Fruit fly (Drosophila melanogaster): ENCODE results near the gene moi.

The moi gene

dm6 chr3R:18220211-18220749, 35.0 kb upstream of the moi start, which contains the start of the genes CG7988 and CG7183 (continued):
- peak; percentile 98 for TF ChIP-seq CG8388 (GFP tag; optimal IDR thresholded peaks at IDR 0.05)
- TF ChIP-seq Bteb2 (GFP tag; optimal IDR thresholded peaks at IDR 0.05), result peak; percentile 97
- peak; percentile 96 for TF ChIP-seq tio (GFP tag; optimal IDR thresholded peaks at IDR 0.05)
- TF ChIP-seq Hmx (GFP tag; optimal IDR thresholded peaks at IDR 0.05), result peak; percentile 95
- TF ChIP-seq ase (GFP tag; IDR thresholded peaks at IDR 0.05), result peak; percentile 98
- peak; percentile 100 for TF ChIP-seq gem (tag; optimal IDR thresholded peaks at IDR 0.05)
- TF ChIP-seq zf30C (GFP tag; optimal IDR thresholded peaks at IDR 0.05), result peak; percentile 99
- peak; percentile 99 for TF ChIP-seq ro (GFP tag; IDR thresholded peaks at IDR 0.05)
- TF ChIP-seq gfzf (GFP tag; optimal IDR thresholded peaks at IDR 0.05), result peak; percentile 56
- peak; percentile 95 for TF ChIP-seq Meics (GFP tag; optimal IDR thresholded peaks at IDR 0.05)
- TF ChIP-seq CG2875 (GFP tag; optimal IDR thresholded peaks at IDR 0.05), result peak; percentile 93
- peak; percentile 41 for TF ChIP-seq pzg (GFP tag; optimal IDR thresholded peaks at IDR 0.05)
- peak; percentile 97 for TF ChIP-seq CG10654 (GFP tag; optimal IDR thresholded peaks at IDR 0.05)
- peak; percentile 98 for TF ChIP-seq CG12659 (GFP tag; optimal IDR thresholded peaks at IDR 0.05)
- peak; percentile 85 for TF ChIP-seq CG15514 (GFP tag; optimal IDR thresholded peaks at IDR 0.05)
- peak; percentile 100 for TF ChIP-seq CG12391 (tag; optimal IDR thresholded peaks at IDR 0.05)
- peak; percentile 98 for TF ChIP-seq Xbp1 (GFP tag; optimal IDR thresholded peaks at IDR 0.05)
- peak; percentile 97 for TF ChIP-seq Six4 (GFP tag; optimal IDR thresholded peaks at IDR 0.05)
- peak; percentile 94 for TF ChIP-seq ATbp (GFP tag; optimal IDR thresholded peaks at IDR 0.05)
- TF ChIP-seq ham (GFP tag; IDR thresholded peaks at IDR 0.05), result peak; percentile 91
- peak; percentile 96 for TF ChIP-seq lab (GFP tag; optimal IDR thresholded peaks at IDR 0.05)
- TF ChIP-seq Abd-B (GFP tag; optimal IDR thresholded peaks at IDR 0.05), result peak; percentile 99
- peak; percentile 62 for TF ChIP-seq CG7928 (GFP tag; optimal IDR thresholded peaks at IDR 0.05)
- peak; percentile 99 for TF ChIP-seq CG32772 (GFP tag; IDR thresholded peaks at IDR 0.05)
- peak; percentile 87 for TF ChIP-seq CG8281 (tag; optimal IDR thresholded peaks at IDR 0.05)
- TF ChIP-seq CG1603 (tag; optimal IDR thresholded peaks at IDR 0.05), result peak; percentile 90
- peak; percentile 98 for TF ChIP-seq B-H1 (GFP tag; IDR thresholded peaks at IDR 0.05)
- TF ChIP-seq CG11695 (GFP tag; IDR thresholded peaks at IDR 0.05), result peak; percentile 99
- peak; percentile 99 for TF ChIP-seq CG17361 (GFP tag; IDR thresholded peaks at IDR 0.05)
- TF ChIP-seq cato (GFP tag; optimal IDR thresholded peaks at IDR 0.05; ENCODE audit: borderline replicate concordance), result peak; percentile 96
- peak; percentile 96 for TF ChIP-seq chn (GFP tag; optimal IDR thresholded peaks at IDR 0.05)
- TF ChIP-seq CG13287 (GFP tag; IDR thresholded peaks at IDR 0.05; ENCODE audit: partially characterized antibody), result peak; percentile 48; the same call in 1 of the 2 replicates
- no peak for TF ChIP-seq Tbp (GFP tag; optimal IDR thresholded peaks at IDR 0.05)
- TF ChIP-seq abd-A (tag; optimal IDR thresholded peaks at IDR 0.05), result no peak
- peak; percentile 98 for TF ChIP-seq CG8924 (tag; optimal IDR thresholded peaks at IDR 0.05)
- peak; percentile 95 for TF ChIP-seq Gsc (GFP tag; IDR thresholded peaks at IDR 0.05)
- peak; percentile 84 for TF ChIP-seq Deaf1 (tag; optimal IDR thresholded peaks at IDR 0.05)
- TF ChIP-seq dysf (GFP tag; IDR thresholded peaks at IDR 0.05), result peak; percentile 99
- peak; percentile 98 for TF ChIP-seq Oli (tag; optimal IDR thresholded peaks at IDR 0.05)
- peak; percentile 88 for TF ChIP-seq Nf-YC (tag; optimal IDR thresholded peaks at IDR 0.05)
- peak; percentile 98 for TF ChIP-seq CG9727 (GFP tag; optimal IDR thresholded peaks at IDR 0.05)
- peak; percentile 96 for TF ChIP-seq kay (GFP tag; optimal IDR thresholded peaks at IDR 0.05)
- TF ChIP-seq ci (GFP tag; IDR thresholded peaks at IDR 0.05), result peak; percentile 97
- TF ChIP-seq CG15011 (GFP tag; optimal IDR thresholded peaks at IDR 0.05), result peak; percentile 90
- TF ChIP-seq CG10979 (tag; optimal IDR thresholded peaks at IDR 0.05), result peak; percentile 98
- peak; percentile 98 for TF ChIP-seq esg (GFP tag; conservative IDR thresholded peaks at IDR 0.05)
- TF ChIP-seq CG9817 (tag; optimal IDR thresholded peaks at IDR 0.05), result peak; percentile 98
- no peak for TF ChIP-seq CG1832 (GFP tag; optimal IDR thresholded peaks at IDR 0.05)
- peak; percentile 95 for TF ChIP-seq ewg (GFP tag; optimal IDR thresholded peaks at IDR 0.05)

Measured in whole organism, embryonic.